Fruit fly (Drosophila melanogaster) whole organism, prepupa: ENCODE results near the gene Parg.

Source experiments
- Blimp-1 ChIP-seq: fragments of 200-800 bp; sonication (Bioruptor generic); optimal IDR thresholded peaks from 3 replicates; lab custom pipeline; 2017; ENCODE audit warnings: missing biosample characterization, missing genetic modification characterization, mild to moderate bottlenecking, moderate library complexity, missing genetic modification reagents
- CG10669 ChIP-seq: fragments of 200-800 bp; sonication (Bioruptor generic); optimal IDR thresholded peaks from 3 replicates; lab custom pipeline; 2018; ENCODE audit warnings: missing biosample characterization, mild to moderate bottlenecking, missing genetic modification characterization, moderate library complexity
- CG15336 ChIP-seq: fragments of 200-800 bp; sonication (Bioruptor generic); IDR thresholded peaks from 2 replicates; pipeline ENCODE4 v1.3.6; 2022; ENCODE audit warnings: missing biosample characterization, missing genetic modification characterization
- CG1621 ChIP-seq: fragments of 200-800 bp; sonication (Bioruptor generic); optimal IDR thresholded peaks from 3 replicates; lab custom pipeline; 2018; ENCODE audit warnings: missing biosample characterization, mild to moderate bottlenecking, missing genetic modification characterization
- CG16779 ChIP-seq: fragments of 200-800 bp; sonication (Bioruptor generic); optimal IDR thresholded peaks from 3 replicates; lab custom pipeline; 2017; ENCODE audit warnings: missing biosample characterization, mild to moderate bottlenecking, missing genetic modification characterization
- CG3032 ChIP-seq: fragments of 200-800 bp; optimal IDR thresholded peaks from 2 replicates; lab custom pipeline; 2019; ENCODE audit warnings: missing biosample characterization, mild to moderate bottlenecking, missing genetic modification characterization, moderate library complexity
- CG31627 ChIP-seq: fragments of 200-800 bp; sonication (Bioruptor generic); optimal IDR thresholded peaks from 3 replicates; lab custom pipeline; 2016; ENCODE audit warnings: missing biosample characterization, missing genetic modification characterization
- CG34406 ChIP-seq: fragments of 200-800 bp; sonication (Bioruptor generic); optimal IDR thresholded peaks from 3 replicates; lab custom pipeline; 2016; ENCODE audit warnings: missing biosample characterization, missing genetic modification characterization
- CG3919 ChIP-seq: fragments of 200-800 bp; sonication (Bioruptor generic); optimal IDR thresholded peaks from 3 replicates; lab custom pipeline; 2016; ENCODE audit warnings: missing biosample characterization, missing genetic modification characterization
- CG4318 ChIP-seq: fragments of 200-800 bp; sonication (Bioruptor generic); optimal IDR thresholded peaks from 3 replicates; lab custom pipeline; 2017; ENCODE audit warnings: missing biosample characterization, mild to moderate bottlenecking, missing genetic modification characterization
- CG6163 ChIP-seq: fragments of 200-800 bp; sonication (Bioruptor generic); IDR thresholded peaks from 3 replicates; pipeline ENCODE4 v1.3.6; 2022; ENCODE audit warnings: missing biosample characterization, missing genetic modification characterization
- CG6792 ChIP-seq: fragments of 200-800 bp; sonication (Bioruptor generic); optimal IDR thresholded peaks from 3 replicates; lab custom pipeline; 2016; ENCODE audit warnings: missing biosample characterization, missing genetic modification characterization
- CG6808 ChIP-seq: fragments of 200-800 bp; sonication (Bioruptor generic); optimal IDR thresholded peaks from 3 replicates; lab custom pipeline; 2017; ENCODE audit warnings: missing biosample characterization, missing genetic modification characterization, mild to moderate bottlenecking, moderate library complexity, missing genetic modification reagents
- CG6854 ChIP-seq: fragments of 200-800 bp; sonication (Bioruptor generic); optimal IDR thresholded peaks from 2 replicates; lab custom pipeline; 2017; ENCODE audit warnings: missing biosample characterization, mild to moderate bottlenecking, missing genetic modification characterization
- CG7368 ChIP-seq: fragments of 200-800 bp; sonication (Bioruptor generic); optimal IDR thresholded peaks from 3 replicates; lab custom pipeline; 2016; ENCODE audit warnings: missing biosample characterization, missing genetic modification characterization
- CG8119 ChIP-seq: fragments of 200-800 bp; sonication (Bioruptor generic); IDR thresholded peaks from 3 replicates; pipeline ENCODE4 v1.3.6; 2022; ENCODE audit warnings: missing biosample characterization, missing genetic modification characterization
- CG8319 ChIP-seq: fragments of 200-800 bp; sonication (Bioruptor generic); optimal IDR thresholded peaks from 3 replicates; lab custom pipeline; 2016; ENCODE audit warnings: missing biosample characterization, missing genetic modification characterization
- CG9139 ChIP-seq: fragments of 200-800 bp; sonication (Bioruptor generic); optimal IDR thresholded peaks from 3 replicates; lab custom pipeline; 2017; ENCODE audit warnings: missing biosample characterization, mild to moderate bottlenecking, missing genetic modification characterization
- Eip75B ChIP-seq: fragments of 200-800 bp; sonication (Bioruptor generic); optimal IDR thresholded peaks from 3 replicates; lab custom pipeline; 2016; ENCODE audit warnings: missing biosample characterization, missing genetic modification characterization
- Eip78C ChIP-seq: fragments of 200-800 bp; sonication (Bioruptor generic); peaks from one replicate; lab custom pipeline; 2016; ENCODE audit warnings: missing biosample characterization, missing genetic modification characterization
- Eip93F ChIP-seq: fragments of 200-800 bp; sonication (Bioruptor generic); optimal IDR thresholded peaks from 2 replicates; lab custom pipeline; 2016; ENCODE audit warnings: missing biosample characterization, mild to moderate bottlenecking, missing genetic modification characterization
- Ets21C ChIP-seq: fragments of 200-800 bp; sonication (Bioruptor generic); optimal IDR thresholded peaks from 3 replicates; lab custom pipeline; 2016; ENCODE audit warnings: missing biosample characterization, missing genetic modification characterization
- Ets96B ChIP-seq: fragments of 200-800 bp; optimal IDR thresholded peaks from 2 replicates; lab custom pipeline; 2019; ENCODE audit warnings: missing biosample characterization, mild to moderate bottlenecking, missing genetic modification characterization, moderate library complexity
- Hr38 ChIP-seq: sonication (Bioruptor generic); optimal IDR thresholded peaks from 2 replicates; lab custom pipeline; 2016; ENCODE audit warnings: missing biosample characterization, missing genetic modification characterization
- Hr39 ChIP-seq: fragments of 200-800 bp; sonication (Bioruptor generic); optimal IDR thresholded peaks from 2 replicates; lab custom pipeline; 2016; ENCODE audit warnings: missing biosample characterization, missing genetic modification characterization
- Lpt ChIP-seq: fragments of 200-800 bp; sonication (Bioruptor generic); optimal IDR thresholded peaks from 3 replicates; lab custom pipeline; 2016; ENCODE audit warnings: missing biosample characterization, missing genetic modification characterization
- Met ChIP-seq: fragments of 200-800 bp; sonication (Bioruptor generic); optimal IDR thresholded peaks from 3 replicates; lab custom pipeline; 2016; ENCODE audit warnings: missing biosample characterization, missing genetic modification characterization
- Sox102F ChIP-seq: fragments of 200-800 bp; sonication (Bioruptor generic); optimal IDR thresholded peaks from 2 replicates; lab custom pipeline; 2016; ENCODE audit warnings: missing biosample characterization, mild to moderate bottlenecking, missing genetic modification characterization
- Sox14 ChIP-seq: fragments of 200-800 bp; sonication (Bioruptor generic); optimal IDR thresholded peaks from 3 replicates; lab custom pipeline; 2016; ENCODE audit warnings: missing biosample characterization, missing genetic modification characterization
- Sox15 ChIP-seq: fragments of 200-800 bp; sonication (Bioruptor generic); optimal IDR thresholded peaks from 3 replicates; lab custom pipeline; 2016; ENCODE audit warnings: missing biosample characterization, missing genetic modification characterization
- acj6 ChIP-seq: fragments of 200-800 bp; sonication (Bioruptor generic); optimal IDR thresholded peaks from 3 replicates; lab custom pipeline; 2016; ENCODE audit warnings: missing biosample characterization, missing genetic modification characterization
- cyc ChIP-seq: fragments of 200-800 bp; sonication (Bioruptor generic); optimal IDR thresholded peaks from 3 replicates; lab custom pipeline; 2016; ENCODE audit warnings: missing biosample characterization, missing genetic modification characterization
- dac ChIP-seq: fragments of 200-800 bp; sonication (Bioruptor generic); optimal IDR thresholded peaks from 2 replicates; lab custom pipeline; 2017; ENCODE audit warnings: missing biosample characterization, mild to moderate bottlenecking, missing genetic modification characterization
- eg ChIP-seq: fragments of 200-800 bp; sonication (Bioruptor generic); IDR thresholded peaks from 3 replicates; pipeline ENCODE4 v1.3.6; 2022; ENCODE audit warnings: missing biosample characterization, missing genetic modification characterization
- esn ChIP-seq: fragments of 200-800 bp; sonication (Bioruptor generic); optimal IDR thresholded peaks from 2 replicates; lab custom pipeline; 2016; ENCODE audit warnings: missing biosample characterization, mild to moderate bottlenecking, missing genetic modification characterization, moderate library complexity
- fd59A ChIP-seq: fragments of 200-800 bp; sonication (Bioruptor generic); optimal IDR thresholded peaks from 2 replicates; lab custom pipeline; 2017; ENCODE audit warnings: missing biosample characterization, mild to moderate bottlenecking, missing genetic modification characterization, missing genetic modification reagents
- fd85E ChIP-seq: fragments of 200-800 bp; sonication (Bioruptor generic); optimal IDR thresholded peaks from 3 replicates; lab custom pipeline; 2016; ENCODE audit warnings: missing biosample characterization, missing genetic modification characterization
- fkh ChIP-seq: fragments of 200-800 bp; sonication (Bioruptor generic); optimal IDR thresholded peaks from 3 replicates; lab custom pipeline; 2017; ENCODE audit warnings: missing biosample characterization, mild to moderate bottlenecking, missing genetic modification characterization, moderate library complexity
- lz ChIP-seq: fragments of 200-800 bp; sonication (Bioruptor generic); optimal IDR thresholded peaks from 3 replicates; lab custom pipeline; 2016; ENCODE audit warnings: missing biosample characterization, missing genetic modification characterization
- net ChIP-seq: fragments of 200-800 bp; sonication (Bioruptor generic); optimal IDR thresholded peaks from 3 replicates; lab custom pipeline; 2016; ENCODE audit warnings: missing biosample characterization, missing genetic modification characterization
- pdm3 ChIP-seq: fragments of 200-800 bp; sonication (Bioruptor generic); optimal IDR thresholded peaks from 3 replicates; lab custom pipeline; 2016; ENCODE audit warnings: missing biosample characterization, missing genetic modification characterization
- salr ChIP-seq, 2 experiments: fragments of 200-800 bp; sonication (Bioruptor generic); optimal IDR thresholded peaks; 3 replicates each; lab custom pipeline; 2016 to 2018; ENCODE audit warnings: missing biosample characterization in 2 of 2, missing genetic modification characterization in 2 of 2, mild to moderate bottlenecking in 1 of 2
- spab ChIP-seq: fragments of 200-800 bp; sonication (Bioruptor generic); optimal IDR thresholded peaks from 2 replicates; lab custom pipeline; 2017; ENCODE audit warnings: missing biosample characterization, mild to moderate bottlenecking, missing genetic modification characterization, missing genetic modification reagents
- svp ChIP-seq: fragments of 200-800 bp; sonication (Bioruptor generic); peaks from one replicate; lab custom pipeline; 2016; ENCODE audit warnings: missing biosample characterization, missing genetic modification characterization
- topi ChIP-seq: fragments of 200-800 bp; sonication (Bioruptor generic); optimal IDR thresholded peaks from 3 replicates; lab custom pipeline; 2016; ENCODE audit warnings: missing biosample characterization, missing genetic modification characterization
- vri ChIP-seq: fragments of 200-800 bp; sonication (Bioruptor generic); optimal IDR thresholded peaks from 3 replicates; lab custom pipeline; 2016; ENCODE audit warnings: missing biosample characterization, mild to moderate bottlenecking, missing genetic modification characterization

Parg gene

dm6 chrX:3671469-3672094 lies at the start of gene Parg, which contains the start of gene Mnt:
TSS of gene Parg (minus strand) at chrX:3671502.
TSS of gene Mnt (plus strand) at chrX:3671801.
- TF ChIP-seq CG1621 (tag; lab: Kevin White, UChicago), result peak; percentile 39
- TF ChIP-seq CG10669 (GFP tag; lab: Kevin White, UChicago), result no peak
- TF ChIP-seq fkh (GFP tag; lab: Kevin White, UChicago), result no peak
- no peak for TF ChIP-seq Ets21C
- no peak for TF ChIP-seq CG3919
- no peak for TF ChIP-seq CG6854 (GFP tag; lab: Kevin White, UChicago)
- no peak for TF ChIP-seq Lpt
- TF ChIP-seq pdm3 (GFP tag; lab: Kevin White, UChicago), result peak; percentile 3
- TF ChIP-seq Sox14 (GFP tag; lab: Kevin White, UChicago), result peak; percentile 41
- peak; percentile 50; the same call in 1 of the 3 replicates for TF ChIP-seq eg (GFP tag; lab: Robert Waterston, UW)
- TF ChIP-seq CG8319, result no peak
- peak; percentile 63 for TF ChIP-seq svp (GFP tag; lab: Kevin White, UChicago)
- TF ChIP-seq CG16779 (tag; lab: Kevin White, UChicago), result no peak
- peak; percentile 35; the same call in 1 of the 3 replicates for TF ChIP-seq CG6163 (GFP tag; lab: Robert Waterston, UW)
- no peak for TF ChIP-seq Blimp-1 (GFP tag; lab: Kevin White, UChicago)
- no peak for TF ChIP-seq Eip93F (GFP tag; lab: Kevin White, UChicago)
- no peak for TF ChIP-seq spab (GFP tag; lab: Kevin White, UChicago)
- TF ChIP-seq esn (GFP tag; lab: Kevin White, UChicago), result no peak
- TF ChIP-seq, all 60 proteins: peak for 6

dm6 chrX:3720176-3720981 lies 49.1 kb upstream of the Parg start:
- TF ChIP-seq CG3032 (tag; lab: Kevin White, UChicago), result peak; percentile 38
- no peak for TF ChIP-seq Sox102F
- TF ChIP-seq CG1621 (tag; lab: Kevin White, UChicago), result peak; percentile 20
- TF ChIP-seq Blimp-1 (GFP tag; lab: Kevin White, UChicago), result peak; percentile 7
- peak; percentile 65; the same call in 2 of the 3 replicates for TF ChIP-seq CG8119 (GFP tag; lab: Robert Waterston, UW)
- TF ChIP-seq eg (GFP tag; lab: Robert Waterston, UW), result peak; percentile 70
- peak; percentile 58 for TF ChIP-seq Eip78C (GFP tag; lab: Kevin White, UChicago)
- no peak for TF ChIP-seq fd85E
- TF ChIP-seq Eip75B (GFP tag; lab: Kevin White, UChicago), result no peak
- TF ChIP-seq CG6854 (GFP tag; lab: Kevin White, UChicago), result no peak
- peak; percentile 86 for TF ChIP-seq CG6808
- peak; percentile 43 for TF ChIP-seq dac
- TF ChIP-seq cyc (GFP tag; lab: Kevin White, UChicago), result peak; percentile 41
- TF ChIP-seq fd59A, result peak; percentile 29
- TF ChIP-seq CG6792 (GFP tag; lab: Kevin White, UChicago), result no peak
- peak; percentile 48 for TF ChIP-seq Lpt
- TF ChIP-seq net, result peak; percentile 49
- peak; percentile 42; the same call in 1 of the 2 replicates for TF ChIP-seq CG15336
- no peak for TF ChIP-seq Ets21C
- TF ChIP-seq CG9139 (GFP tag; lab: Kevin White, UChicago), result peak; percentile 69
- TF ChIP-seq Eip93F (GFP tag; lab: Kevin White, UChicago), result no peak
- TF ChIP-seq Ets96B (tag; lab: Kevin White, UChicago), result peak; percentile 6
- TF ChIP-seq CG31627, result peak; percentile 29
- TF ChIP-seq pdm3 (GFP tag; lab: Kevin White, UChicago), result no peak
- peak; percentile 24 for TF ChIP-seq CG4318 (GFP tag; lab: Kevin White, UChicago)
- TF ChIP-seq lz (GFP tag; lab: Kevin White, UChicago), result peak; percentile 25
- no peak for TF ChIP-seq vri (GFP tag; lab: Kevin White, UChicago)
- peak; percentile 25 for TF ChIP-seq Hr39 (GFP tag; lab: Kevin White, UChicago)
- TF ChIP-seq salr (GFP tag; optimal IDR thresholded peaks at IDR 0.05; lab: Kevin White, UChicago), result peak in 1 of 2 experiments; percentile 25
- TF ChIP-seq CG6163 (GFP tag; lab: Robert Waterston, UW), result peak; percentile 74; the same call in 2 of the 3 replicates
- TF ChIP-seq acj6 (GFP tag; lab: Kevin White, UChicago), result peak; percentile 11
- no peak for TF ChIP-seq Hr38 (GFP tag; lab: Kevin White, UChicago)
- TF ChIP-seq topi (GFP tag; lab: Kevin White, UChicago), result peak; percentile 30
- TF ChIP-seq Sox15, result no peak
- TF ChIP-seq CG34406 (GFP tag; lab: Kevin White, UChicago), result peak; percentile 42
- TF ChIP-seq esn (GFP tag; lab: Kevin White, UChicago), result peak; percentile 50
- peak; percentile 40 for TF ChIP-seq Met (GFP tag; lab: Kevin White, UChicago)
- peak; percentile 9 for TF ChIP-seq CG7368 (GFP tag; lab: Kevin White, UChicago)
